Worm (Caenorhabditis elegans) whole organism, mixed stage, embryonic: Measurements from ENCODE around the gene nhr-237.

Experiments used
- blmp-1 ChIP-seq: fragments of 150-350 bp; optimal IDR thresholded peaks from 2 replicates; lab custom pipeline; 2014; ENCODE audit warnings: missing biosample characterization, missing genetic modification characterization
- ceh-43 ChIP-seq: fragments of 200-800 bp; sonication (Bioruptor generic); optimal IDR thresholded peaks from 2 replicates; lab custom pipeline; 2018; ENCODE audit warnings: mild to moderate bottlenecking, missing genetic modification characterization, moderate library complexity, missing compliant biosample characterization
- ces-1 ChIP-seq: fragments of 150-350 bp; optimal IDR thresholded peaks from 2 replicates; lab custom pipeline; 2014; ENCODE audit warnings: missing biosample characterization, missing genetic modification reagents, missing genetic modification characterization
- drap-1 ChIP-seq: fragments of 200-800 bp; sonication (Bioruptor generic); optimal IDR thresholded peaks from 3 replicates; lab custom pipeline; 2018; ENCODE audit warnings: mild to moderate bottlenecking, missing genetic modification characterization, missing compliant biosample characterization
- elt-1 ChIP-seq: sonication (generic microtip); optimal IDR thresholded peaks from 2 replicates; lab custom pipeline; 2017; ENCODE audit warnings: missing genetic modification characterization, mild to moderate bottlenecking, missing compliant biosample characterization, antibody characterized with exemption, moderate library complexity, borderline replicate concordance; ENCODE audit not compliant: insufficient read depth
- elt-3 ChIP-seq: fragments of 150-350 bp; optimal IDR thresholded peaks from 2 replicates; lab custom pipeline; 2014; ENCODE audit warnings: missing biosample characterization, missing genetic modification characterization
- lin-13 ChIP-seq: fragments of 150-350 bp; optimal IDR thresholded peaks from 2 replicates; lab custom pipeline; 2014; ENCODE audit warnings: missing biosample characterization, missing genetic modification characterization
- lsy-2 ChIP-seq: fragments of 150-350 bp; optimal IDR thresholded peaks from 2 replicates; lab custom pipeline; 2014; ENCODE audit warnings: missing biosample characterization, missing genetic modification characterization
- nhr-12 ChIP-seq: fragments of 150-350 bp; optimal IDR thresholded peaks from 2 replicates; lab custom pipeline; 2014; ENCODE audit warnings: missing biosample characterization, missing genetic modification characterization
- nhr-237 ChIP-seq: fragments of 150-350 bp; optimal IDR thresholded peaks from 2 replicates; lab custom pipeline; 2014; ENCODE audit warnings: missing biosample characterization, missing genetic modification characterization
- nhr-28 ChIP-seq: fragments of 150-350 bp; optimal IDR thresholded peaks from 2 replicates; lab custom pipeline; 2014; ENCODE audit warnings: missing biosample characterization, missing genetic modification characterization
- sem-2 ChIP-seq: fragments of 200-800 bp; sonication (Bioruptor generic); optimal IDR thresholded peaks from 2 replicates; lab custom pipeline; 2018; ENCODE audit warnings: mild to moderate bottlenecking, missing genetic modification characterization, missing compliant biosample characterization
- zip-8 ChIP-seq: fragments of 150-350 bp; optimal IDR thresholded peaks from 2 replicates; lab custom pipeline; 2014; ENCODE audit warnings: missing biosample characterization, missing genetic modification characterization
- ztf-11 ChIP-seq: fragments of 150-350 bp; optimal IDR thresholded peaks from 2 replicates; lab custom pipeline; 2014; ENCODE audit warnings: missing biosample characterization, missing genetic modification characterization

ce11 chrV:1577092-1577709, 49.4 kb downstream of the nhr-237 start:
- TF ChIP-seq nhr-12 (tag; lab: Kevin White, UChicago) (no peak), ztf-11 (tag; lab: Kevin White, UChicago) (no peak), drap-1 (GFP tag; lab: Kevin White, UChicago) (no peak), lin-13 (tag; lab: Kevin White, UChicago) (no peak), ces-1 (no peak), elt-3 (tag; lab: Kevin White, UChicago) (no peak), zip-8 (tag; lab: Kevin White, UChicago) (no peak), sem-2 (GFP tag; lab: Kevin White, UChicago) (no peak), nhr-237 (no peak), elt-1 (tag; lab: Kevin White, UChicago) (no peak), lsy-2 (tag; lab: Kevin White, UChicago) (no peak), blmp-1 (no peak), ceh-43 (GFP tag; lab: Kevin White, UChicago) (peak; percentile 24), nhr-28 (tag; lab: Kevin White, UChicago) (no peak)
